Worm (Caenorhabditis elegans) whole organism, L3 larva: Measurements from ENCODE around the gene M04G7.2.

Experiments
- elt-2 ChIP-seq: sonication (generic microtip); optimal IDR thresholded peaks from 2 replicates; lab custom pipeline; 2016; ENCODE audit warnings: missing genetic modification reagents, mild to moderate bottlenecking, missing genetic modification characterization, missing compliant biosample characterization
- fos-1 ChIP-seq: fragments of 150-350 bp; optimal IDR thresholded peaks from 2 replicates; lab custom pipeline; 2014; ENCODE audit warnings: missing biosample characterization, missing genetic modification characterization
- hmg-11 ChIP-seq: sonication (generic microtip); optimal IDR thresholded peaks from 2 replicates; lab custom pipeline; 2016; ENCODE audit warnings: missing genetic modification characterization, missing compliant biosample characterization
- mdl-1 ChIP-seq: fragments of 150-350 bp; optimal IDR thresholded peaks from 2 replicates; lab custom pipeline; 2014; ENCODE audit warnings: missing biosample characterization, missing genetic modification characterization
- nhr-28 ChIP-seq: fragments of 150-350 bp; optimal IDR thresholded peaks from 2 replicates; lab custom pipeline; 2014; ENCODE audit warnings: missing biosample characterization, missing genetic modification characterization
- nhr-77 ChIP-seq: fragments of 150-350 bp; optimal IDR thresholded peaks from 2 replicates; lab custom pipeline; 2014; ENCODE audit warnings: missing biosample characterization, missing genetic modification characterization
- pha-4 ChIP-seq: fragments of 150-350 bp; optimal IDR thresholded peaks from 2 replicates; lab custom pipeline; 2014; ENCODE audit warnings: missing biosample characterization, missing genetic modification reagents, missing genetic modification characterization
- pqm-1 ChIP-seq: fragments of 150-350 bp; optimal IDR thresholded peaks from 2 replicates; lab custom pipeline; 2017; ENCODE audit warnings: missing biosample characterization, missing genetic modification characterization, inconsistent platforms
- ztf-11 ChIP-seq: fragments of 150-350 bp; optimal IDR thresholded peaks from 2 replicates; lab custom pipeline; 2014; ENCODE audit warnings: missing biosample characterization, missing genetic modification characterization

M04G7.2 gene

DNA sequence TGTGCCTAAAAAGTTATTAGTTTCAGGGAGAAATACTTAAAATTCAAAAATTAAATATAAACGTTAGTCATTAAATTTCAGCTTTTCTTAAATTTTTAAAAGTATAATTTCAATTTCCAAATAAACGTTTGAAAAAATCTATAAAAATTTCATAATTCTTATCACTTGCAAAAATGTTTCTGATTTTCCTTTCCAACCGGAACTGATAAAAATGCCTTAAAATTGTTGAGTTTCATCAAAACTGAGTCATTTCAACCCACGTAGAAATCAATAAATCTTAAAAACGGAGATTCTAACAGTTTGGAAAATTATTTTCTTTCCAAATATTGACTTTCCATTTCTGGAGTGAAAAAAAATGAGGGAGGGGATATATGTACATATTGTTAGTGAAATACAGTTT lies 51.9 kb downstream of the M04G7.2 start:
- TF ChIP-seq hmg-11 (tag; lab: Kevin White, UChicago) (no peak), ztf-11 (tag; lab: Kevin White, UChicago) (no peak), fos-1 (tag; lab: Kevin White, UChicago) (no peak), pha-4 (tag; lab: Kevin White, UChicago) (peak; percentile 4), elt-2 (tag; lab: Kevin White, UChicago) (peak; percentile 53), nhr-28 (tag; lab: Kevin White, UChicago) (no peak), mdl-1 (tag; lab: Kevin White, UChicago) (no peak), pqm-1 (tag; lab: Kevin White, UChicago) (peak; percentile 10), nhr-77 (tag; lab: Kevin White, UChicago) (no peak)
